Fruit fly (Drosophila melanogaster) whole organism, embryonic: ENCODE measurements around the gene Kr-h2.

Source experiments
- CG12769 ChIP-seq: fragments of 200-800 bp; sonication (Bioruptor generic); optimal IDR thresholded peaks from 2 replicates; lab custom pipeline; 2019; ENCODE audit warnings: missing biosample characterization, mild to moderate bottlenecking, missing genetic modification characterization, moderate library complexity
- CG15514 ChIP-seq: fragments of 200-800 bp; sonication (Bioruptor generic); optimal IDR thresholded peaks from 3 replicates; lab custom pipeline; 2017; ENCODE audit warnings: missing biosample characterization, missing genetic modification characterization, mild to moderate bottlenecking, moderate library complexity, missing genetic modification reagents
- CG15696 ChIP-seq: fragments of 200-800 bp; sonication (Bioruptor generic); optimal IDR thresholded peaks from 2 replicates; lab custom pipeline; 2019; ENCODE audit warnings: missing biosample characterization, mild to moderate bottlenecking, missing genetic modification characterization, moderate library complexity
- CG17912 ChIP-seq: fragments of 200-800 bp; sonication (Bioruptor generic); optimal IDR thresholded peaks from 2 replicates; lab custom pipeline; 2018; ENCODE audit warnings: missing biosample characterization, mild to moderate bottlenecking, missing genetic modification characterization
- CG18262 ChIP-seq: fragments of 200-800 bp; optimal IDR thresholded peaks from 3 replicates; lab custom pipeline; 2019; ENCODE audit warnings: missing biosample characterization, mild to moderate bottlenecking, missing genetic modification characterization, moderate library complexity
- CG18599 ChIP-seq: fragments of 200-800 bp; sonication (Bioruptor generic); optimal IDR thresholded peaks from 3 replicates; lab custom pipeline; 2017; ENCODE audit warnings: missing biosample characterization, missing genetic modification characterization, mild to moderate bottlenecking, moderate library complexity, missing genetic modification reagents
- CG2678 ChIP-seq: fragments of 200-800 bp; sonication (Bioruptor generic); optimal IDR thresholded peaks from 3 replicates; lab custom pipeline; 2019; ENCODE audit warnings: missing biosample characterization, mild to moderate bottlenecking, missing genetic modification characterization, moderate library complexity
- CG3163 ChIP-seq: fragments of 200-800 bp; sonication (Bioruptor generic); optimal IDR thresholded peaks from 3 replicates; lab custom pipeline; 2016; ENCODE audit warnings: missing biosample characterization, missing genetic modification characterization
- CG33213 ChIP-seq: fragments of 200-800 bp; sonication (Bioruptor generic); optimal IDR thresholded peaks from 3 replicates; lab custom pipeline; 2016; ENCODE audit warnings: missing biosample characterization, missing genetic modification characterization
- CG5180 ChIP-seq: fragments of 200-800 bp; sonication (Bioruptor generic); optimal IDR thresholded peaks from 3 replicates; lab custom pipeline; 2017; ENCODE audit warnings: missing biosample characterization, missing genetic modification characterization, mild to moderate bottlenecking, moderate library complexity, missing genetic modification reagents
- CG6175 ChIP-seq: fragments of 200-800 bp; sonication (Bioruptor generic); IDR thresholded peaks from 3 replicates; pipeline ENCODE4 v1.3.6; 2022; ENCODE audit warnings: missing biosample characterization, missing genetic modification characterization
- CG6854 ChIP-seq: fragments of 200-800 bp; sonication (Bioruptor generic); optimal IDR thresholded peaks from 3 replicates; lab custom pipeline; 2017; ENCODE audit warnings: missing biosample characterization, mild to moderate bottlenecking, missing genetic modification characterization
- CG8290 ChIP-seq, 3 experiments: fragments of 200-800 bp; sonication (Bioruptor generic); optimal IDR thresholded peaks; 2 replicates each; lab custom pipeline; 2016 to 2019; ENCODE audit warnings: missing biosample characterization in 3 of 3, missing genetic modification characterization in 3 of 3, mild to moderate bottlenecking in 2 of 3, moderate library complexity in 1 of 3
- CoRest ChIP-seq: fragments of 200-800 bp; sonication (Bioruptor generic); optimal IDR thresholded peaks from 3 replicates; lab custom pipeline; 2018; ENCODE audit warnings: missing biosample characterization, mild to moderate bottlenecking, missing genetic modification characterization, moderate library complexity
- Dll ChIP-seq: fragments of 200-800 bp; sonication (Bioruptor generic); IDR thresholded peaks from 4 replicates; pipeline ENCODE4 v1.3.6; 2022; ENCODE audit warnings: missing biosample characterization, missing genetic modification characterization; ENCODE audit not compliant: partially characterized antibody
- Drgx ChIP-seq: fragments of 200-800 bp; sonication (Bioruptor generic); IDR thresholded peaks from 2 replicates; pipeline ENCODE4 v1.3.6; 2022; ENCODE audit warnings: missing biosample characterization, missing genetic modification characterization
- Ets65A ChIP-seq: fragments of 200-800 bp; sonication (Bioruptor generic); peaks from one replicate; lab custom pipeline; 2016; ENCODE audit warnings: missing biosample characterization, missing genetic modification characterization
- GATAe ChIP-seq: fragments of 200-800 bp; sonication (Bioruptor generic); conservative IDR thresholded peaks from 2 replicates; pipeline ENCODE4 v1.3.6; 2022; ENCODE audit warnings: missing biosample characterization, missing genetic modification characterization
- HHEX ChIP-seq: fragments of 200-800 bp; sonication (Bioruptor generic); optimal IDR thresholded peaks from 3 replicates; lab custom pipeline; 2017; ENCODE audit warnings: missing biosample characterization, mild to moderate bottlenecking, missing genetic modification characterization, missing genetic modification reagents
- Med ChIP-seq: fragments of 200-800 bp; sonication (Bioruptor generic); peaks from one replicate; lab custom pipeline; 2016; ENCODE audit warnings: missing biosample characterization, missing genetic modification characterization, mild to moderate bottlenecking, inconsistent platforms, moderate library complexity
- Meics ChIP-seq: fragments of 200-800 bp; sonication (Bioruptor generic); optimal IDR thresholded peaks from 2 replicates; lab custom pipeline; 2017; ENCODE audit warnings: missing biosample characterization, mild to moderate bottlenecking, missing genetic modification characterization
- Opbp ChIP-seq: fragments of 200-800 bp; sonication (Bioruptor generic); IDR thresholded peaks from 3 replicates; pipeline ENCODE4 v1.3.6; 2022; ENCODE audit warnings: missing biosample characterization, missing genetic modification characterization; ENCODE audit not compliant: partially characterized antibody
- Pdp1 ChIP-seq, 2 experiments: fragments of 200-800 bp; sonication (Bioruptor generic); optimal IDR thresholded peaks; 3 replicates each; lab custom pipeline; 2016; ENCODE audit warnings: missing biosample characterization in 2 of 2, missing genetic modification characterization in 2 of 2, mild to moderate bottlenecking in 1 of 2, moderate library complexity in 1 of 2
- Stat92E ChIP-seq, 3 experiments: fragments of >200 bp in 2 of 3; fragments of 200-800 bp in 1 of 3; sonication (Bioruptor generic) in 1 of 3; optimal IDR thresholded peaks; 2 replicates each; lab custom pipeline; 2017 to 2019; ENCODE audit warnings: missing biosample characterization in 3 of 3, missing genetic modification characterization in 3 of 3, mild to moderate bottlenecking in 1 of 3, moderate library complexity in 1 of 3
- bcd ChIP-seq: fragments of 200-800 bp; sonication (Bioruptor generic); optimal IDR thresholded peaks from 2 replicates; lab custom pipeline; 2017; ENCODE audit warnings: missing biosample characterization, mild to moderate bottlenecking, missing genetic modification characterization
- bsh ChIP-seq, 2 experiments: fragments of 200-800 bp; sonication (Bioruptor generic); optimal IDR thresholded peaks; 2 replicates each; lab custom pipeline; 2017 to 2018; ENCODE audit warnings: mild to moderate bottlenecking in 2 of 2, missing biosample characterization in 2 of 2, missing genetic modification characterization in 2 of 2, moderate library complexity in 1 of 2
- caup ChIP-seq: fragments of 200-800 bp; sonication (Bioruptor generic); optimal IDR thresholded peaks from 3 replicates; lab custom pipeline; 2017; ENCODE audit warnings: missing biosample characterization, mild to moderate bottlenecking, missing genetic modification characterization, moderate library complexity; ENCODE audit not compliant: severe bottlenecking
- chinmo ChIP-seq: fragments of 200-800 bp; sonication (Bioruptor generic); IDR thresholded peaks from 4 replicates; pipeline ENCODE4 v1.3.6; 2022; ENCODE audit warnings: missing biosample characterization, missing genetic modification characterization; ENCODE audit not compliant: partially characterized antibody
- crol ChIP-seq: fragments of 200-800 bp; sonication (Bioruptor generic); IDR thresholded peaks from 2 replicates; pipeline ENCODE4 v1.3.6; 2022; ENCODE audit warnings: missing biosample characterization, missing genetic modification characterization
- cwo ChIP-seq: fragments of 200-800 bp; sonication (Bioruptor generic); optimal IDR thresholded peaks from 3 replicates; lab custom pipeline; 2017; ENCODE audit warnings: missing biosample characterization, missing genetic modification characterization, mild to moderate bottlenecking, moderate library complexity, missing genetic modification reagents
- da ChIP-seq: fragments of 200-800 bp; sonication (Bioruptor generic); optimal IDR thresholded peaks from 2 replicates; lab custom pipeline; 2016; ENCODE audit warnings: missing biosample characterization, missing genetic modification characterization
- insv ChIP-seq, 2 experiments: fragments of 200-800 bp; sonication (Bioruptor generic); optimal IDR thresholded peaks; 3 replicates each; lab custom pipeline; 2016 to 2018; ENCODE audit warnings: missing biosample characterization in 2 of 2, missing genetic modification characterization in 2 of 2
- kni ChIP-seq: fragments of 200-800 bp; sonication (Bioruptor generic); optimal IDR thresholded peaks from 3 replicates; lab custom pipeline; 2017; ENCODE audit warnings: mild to moderate bottlenecking, missing biosample characterization, missing genetic modification reagents, missing genetic modification characterization
- lab ChIP-seq: fragments of 200-800 bp; sonication (Bioruptor generic); optimal IDR thresholded peaks from 3 replicates; lab custom pipeline; 2017; ENCODE audit warnings: missing biosample characterization, missing genetic modification characterization, mild to moderate bottlenecking, moderate library complexity, missing genetic modification reagents
- mirr ChIP-seq: fragments of 200-800 bp; sonication (Bioruptor generic); optimal IDR thresholded peaks from 3 replicates; lab custom pipeline; 2018; ENCODE audit warnings: missing biosample characterization, mild to moderate bottlenecking, missing genetic modification characterization
- mld ChIP-seq: fragments of 200-800 bp; sonication (Bioruptor generic); IDR thresholded peaks from 3 replicates; pipeline ENCODE4 v1.3.6; 2022; ENCODE audit warnings: missing biosample characterization, missing genetic modification characterization; ENCODE audit not compliant: partially characterized antibody
- pb ChIP-seq: fragments of 200-800 bp; sonication (Bioruptor generic); optimal IDR thresholded peaks from 3 replicates; lab custom pipeline; 2016; ENCODE audit warnings: missing biosample characterization, missing genetic modification characterization
- ranshi ChIP-seq: fragments of 200-800 bp; sonication (Bioruptor generic); IDR thresholded peaks from 2 replicates; pipeline ENCODE4 v1.3.6; 2022; ENCODE audit warnings: missing biosample characterization, missing genetic modification characterization
- repo ChIP-seq: fragments of 200-800 bp; sonication (Bioruptor generic); optimal IDR thresholded peaks from 2 replicates; lab custom pipeline; 2016; ENCODE audit warnings: missing biosample characterization, missing genetic modification characterization
- schlank ChIP-seq: fragments of 200-800 bp; sonication (Bioruptor generic); optimal IDR thresholded peaks from 2 replicates; lab custom pipeline; 2018; ENCODE audit warnings: missing biosample characterization, mild to moderate bottlenecking, missing genetic modification characterization
- sd ChIP-seq: fragments of 200-800 bp; sonication (Bioruptor generic); optimal IDR thresholded peaks from 3 replicates; lab custom pipeline; 2018; ENCODE audit warnings: missing biosample characterization, mild to moderate bottlenecking, missing genetic modification characterization, moderate library complexity
- sug ChIP-seq: fragments of 200-800 bp; optimal IDR thresholded peaks from 2 replicates; lab custom pipeline; 2019; ENCODE audit warnings: missing biosample characterization, mild to moderate bottlenecking, missing genetic modification characterization, moderate library complexity
- twi ChIP-seq: fragments of 200-800 bp; optimal IDR thresholded peaks from 2 replicates; lab custom pipeline; 2019; ENCODE audit warnings: missing biosample characterization, mild to moderate bottlenecking, missing genetic modification characterization, moderate library complexity
- vvl ChIP-seq: fragments of 200-800 bp; sonication (Bioruptor generic); IDR thresholded peaks from 2 replicates; pipeline ENCODE4 v1.3.6; 2022; ENCODE audit warnings: missing biosample characterization, missing genetic modification characterization

Kr-h2 gene

dm6 chr2L:6078757-6079351, 8.1 kb downstream of the Kr-h2 start (continued):
- TF ChIP-seq Dll (GFP tag; lab: Robert Waterston, UW) (0 out of 4 replicates have a peak, but pooled peaks have one; percentile 27), CG6854 (GFP tag; lab: Kevin White, UChicago) (no peak), CG12769 (tag; lab: Kevin White, UChicago) (no peak), pb (GFP tag; lab: Kevin White, UChicago) (no peak), CG33213 (GFP tag; lab: Kevin White, UChicago) (no peak), chinmo (GFP tag; lab: Robert Waterston, UW) (0 out of 4 replicates have a peak, but pooled peaks have one; percentile 23), CG17912 (GFP tag; lab: Kevin White, UChicago) (no peak), CoRest (tag; lab: Kevin White, UChicago) (no peak), mld (GFP tag; lab: Robert Waterston, UW) (0 out of 3 replicates have a peak, but pooled peaks have one; percentile 37), Stat92E (GFP tag; optimal IDR thresholded peaks at IDR 0.05; lab: Kevin White, UChicago) (peak in 1 of 3 experiments; percentile 47), insv (GFP tag; optimal IDR thresholded peaks at IDR 0.05; lab: Kevin White, UChicago) (peak in 1 of 2 experiments; percentile 74), twi (peak; percentile 100), CG5180 (GFP tag; lab: Kevin White, UChicago) (peak; percentile 2), vvl (peak; percentile 50; the same call in 1 of the 2 replicates), CG15696 (peak; percentile 14), Ets65A (GFP tag; lab: Kevin White, UChicago) (peak; percentile 29), kni (peak; percentile 99), CG18262 (tag; lab: Kevin White, UChicago) (peak; percentile 5), da (peak; percentile 92), CG3163 (peak; percentile 3)

DNA sequence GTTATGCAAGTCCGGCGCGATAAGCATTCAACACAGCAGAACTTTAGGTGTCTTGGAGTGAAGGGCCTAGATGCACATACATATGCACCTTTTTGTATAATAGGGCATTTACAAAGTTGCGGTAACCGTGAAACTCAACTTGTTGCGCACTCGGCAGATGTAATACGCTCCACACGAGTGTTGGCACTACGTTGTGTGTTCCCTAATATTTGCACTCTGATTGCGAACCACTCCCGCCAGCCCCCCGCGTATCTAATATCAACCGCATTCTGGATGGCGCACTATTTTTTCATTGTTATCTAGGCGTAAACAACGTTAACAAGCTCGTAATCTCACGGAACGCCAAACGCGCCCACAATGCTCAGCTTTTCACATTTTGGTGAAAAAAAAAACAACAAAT, 9.5 kb downstream of the Kr-h2 start:
- TF ChIP-seq CG18262 (tag; lab: Kevin White, UChicago) = no peak
- TF ChIP-seq CG6175 (GFP tag; lab: Robert Waterston, UW) = 0 out of 3 replicates have a peak, but pooled peaks have one; percentile 14
- no peak for TF ChIP-seq ranshi (GFP tag; lab: Robert Waterston, UW)
- peak; percentile 23 for TF ChIP-seq CG15514 (GFP tag; lab: Kevin White, UChicago)
- TF ChIP-seq lab (GFP tag; lab: Kevin White, UChicago) = peak; percentile 59
- peak; percentile 5 for TF ChIP-seq CG2678 (tag; lab: Kevin White, UChicago)
- peak; percentile 5 for TF ChIP-seq schlank (tag; lab: Kevin White, UChicago)
- peak; percentile 6 for TF ChIP-seq mirr (GFP tag; lab: Kevin White, UChicago)
- peak; percentile 18 for TF ChIP-seq Meics
- TF ChIP-seq cwo = peak; percentile 18
- peak; percentile 79 for TF ChIP-seq Med
- TF ChIP-seq repo (GFP tag; lab: Kevin White, UChicago) = no peak
- peak in 1 of 2 experiments; percentile 31 for TF ChIP-seq Pdp1 (GFP tag; optimal IDR thresholded peaks at IDR 0.05; lab: Kevin White, UChicago)
- peak; percentile 28; the same call in 1 of the 2 replicates for TF ChIP-seq Drgx (GFP tag; lab: Robert Waterston, UW)
- peak; percentile 16 for TF ChIP-seq CG18599
- TF ChIP-seq crol (GFP tag; lab: Robert Waterston, UW) = 0 out of 2 replicates have a peak, but pooled peaks have one; percentile 9
- TF ChIP-seq sd (tag; lab: Kevin White, UChicago) = peak; percentile 37
- TF ChIP-seq HHEX (GFP tag; lab: Kevin White, UChicago) = peak; percentile 28
- TF ChIP-seq sug = peak; percentile 61
- 0 out of 2 replicates have a peak, but pooled peaks have one; percentile 42 for TF ChIP-seq GATAe (GFP tag; lab: Robert Waterston, UW)
- TF ChIP-seq caup (GFP tag; lab: Kevin White, UChicago) = peak; percentile 41
- TF ChIP-seq CG12769 (tag; lab: Kevin White, UChicago) = peak; percentile 59
- TF ChIP-seq CG8290 (GFP tag; optimal IDR thresholded peaks at IDR 0.05; lab: Kevin White, UChicago) = no peak
- TF ChIP-seq CG8290 (tag; optimal IDR thresholded peaks at IDR 0.05; lab: Kevin White, UChicago) = peak in 1 of 2 experiments; percentile 38
- no peak for TF ChIP-seq bcd (GFP tag; lab: Kevin White, UChicago)
- no peak for TF ChIP-seq bsh (GFP tag; optimal IDR thresholded peaks at IDR 0.05; lab: Kevin White, UChicago)
- no peak for TF ChIP-seq Opbp (GFP tag; lab: Robert Waterston, UW)
